Fruit fly (Drosophila melanogaster) whole organism, prepupa: ENCODE data around the gene CG14079.
A peak's percentile ranks its signal among the peaks of the same experiment; 100 is the strongest.

ENCODE experiments used
- Blimp-1 ChIP-seq: fragments of 200-800 bp; sonication (Bioruptor generic); optimal IDR thresholded peaks from 3 replicates; lab custom pipeline; 2017; ENCODE audit warnings: missing biosample characterization, missing genetic modification characterization, mild to moderate bottlenecking, moderate library complexity, missing genetic modification reagents
- CG11294 ChIP-seq: fragments of 200-800 bp; sonication (Bioruptor generic); IDR thresholded peaks from 2 replicates; pipeline ENCODE4 v1.3.6; 2022; ENCODE audit warnings: missing biosample characterization, missing genetic modification characterization
- CG11762 ChIP-seq: fragments of 200-800 bp; sonication (Bioruptor generic); optimal IDR thresholded peaks from 3 replicates; lab custom pipeline; 2016; ENCODE audit warnings: missing biosample characterization, missing genetic modification characterization; ENCODE audit not compliant: insufficient read depth
- CG15336 ChIP-seq: fragments of 200-800 bp; sonication (Bioruptor generic); IDR thresholded peaks from 2 replicates; pipeline ENCODE4 v1.3.6; 2022; ENCODE audit warnings: missing biosample characterization, missing genetic modification characterization
- CG1621 ChIP-seq: fragments of 200-800 bp; sonication (Bioruptor generic); optimal IDR thresholded peaks from 3 replicates; lab custom pipeline; 2018; ENCODE audit warnings: missing biosample characterization, mild to moderate bottlenecking, missing genetic modification characterization
- CG31627 ChIP-seq: fragments of 200-800 bp; sonication (Bioruptor generic); optimal IDR thresholded peaks from 3 replicates; lab custom pipeline; 2016; ENCODE audit warnings: missing biosample characterization, missing genetic modification characterization
- CG32006 ChIP-seq: fragments of 200-800 bp; sonication (Bioruptor generic); optimal IDR thresholded peaks from 3 replicates; lab custom pipeline; 2017; ENCODE audit warnings: missing biosample characterization, mild to moderate bottlenecking, missing genetic modification characterization
- CG3919 ChIP-seq: fragments of 200-800 bp; sonication (Bioruptor generic); optimal IDR thresholded peaks from 3 replicates; lab custom pipeline; 2016; ENCODE audit warnings: missing biosample characterization, missing genetic modification characterization
- CG6276 ChIP-seq: fragments of 200-800 bp; sonication (Bioruptor generic); optimal IDR thresholded peaks from 2 replicates; lab custom pipeline; 2017; ENCODE audit warnings: missing biosample characterization, mild to moderate bottlenecking, missing genetic modification characterization
- CG6792 ChIP-seq: fragments of 200-800 bp; sonication (Bioruptor generic); optimal IDR thresholded peaks from 3 replicates; lab custom pipeline; 2016; ENCODE audit warnings: missing biosample characterization, missing genetic modification characterization
- CG6854 ChIP-seq: fragments of 200-800 bp; sonication (Bioruptor generic); optimal IDR thresholded peaks from 2 replicates; lab custom pipeline; 2017; ENCODE audit warnings: missing biosample characterization, mild to moderate bottlenecking, missing genetic modification characterization
- CG8319 ChIP-seq: fragments of 200-800 bp; sonication (Bioruptor generic); optimal IDR thresholded peaks from 3 replicates; lab custom pipeline; 2016; ENCODE audit warnings: missing biosample characterization, missing genetic modification characterization
- CG8632 ChIP-seq: fragments of 200-800 bp; sonication (Bioruptor generic); optimal IDR thresholded peaks from 3 replicates; lab custom pipeline; 2016; ENCODE audit warnings: missing biosample characterization, missing genetic modification characterization
- CG9139 ChIP-seq: fragments of 200-800 bp; sonication (Bioruptor generic); optimal IDR thresholded peaks from 3 replicates; lab custom pipeline; 2017; ENCODE audit warnings: missing biosample characterization, mild to moderate bottlenecking, missing genetic modification characterization
- Eip75B ChIP-seq: fragments of 200-800 bp; sonication (Bioruptor generic); optimal IDR thresholded peaks from 3 replicates; lab custom pipeline; 2016; ENCODE audit warnings: missing biosample characterization, missing genetic modification characterization
- Eip78C ChIP-seq: fragments of 200-800 bp; sonication (Bioruptor generic); peaks from one replicate; lab custom pipeline; 2016; ENCODE audit warnings: missing biosample characterization, missing genetic modification characterization
- Eip93F ChIP-seq: fragments of 200-800 bp; sonication (Bioruptor generic); optimal IDR thresholded peaks from 2 replicates; lab custom pipeline; 2016; ENCODE audit warnings: missing biosample characterization, mild to moderate bottlenecking, missing genetic modification characterization
- Ets96B ChIP-seq: fragments of 200-800 bp; optimal IDR thresholded peaks from 2 replicates; lab custom pipeline; 2019; ENCODE audit warnings: missing biosample characterization, mild to moderate bottlenecking, missing genetic modification characterization, moderate library complexity
- Gug ChIP-seq: fragments of 200-800 bp; sonication (Bioruptor generic); IDR thresholded peaks from 2 replicates; pipeline ENCODE4 v1.3.6; 2022; ENCODE audit warnings: missing biosample characterization, missing genetic modification characterization
- Hr38 ChIP-seq: sonication (Bioruptor generic); optimal IDR thresholded peaks from 2 replicates; lab custom pipeline; 2016; ENCODE audit warnings: missing biosample characterization, missing genetic modification characterization
- Hr4 ChIP-seq: fragments of 200-800 bp; sonication (Bioruptor generic); optimal IDR thresholded peaks from 3 replicates; lab custom pipeline; 2016; ENCODE audit warnings: missing biosample characterization, missing genetic modification characterization
- Met ChIP-seq: fragments of 200-800 bp; sonication (Bioruptor generic); optimal IDR thresholded peaks from 3 replicates; lab custom pipeline; 2016; ENCODE audit warnings: missing biosample characterization, missing genetic modification characterization
- Smox ChIP-seq: fragments of 200-800 bp; sonication (Bioruptor generic); optimal IDR thresholded peaks from 3 replicates; lab custom pipeline; 2016; ENCODE audit warnings: missing biosample characterization, missing genetic modification characterization
- Sox102F ChIP-seq: fragments of 200-800 bp; sonication (Bioruptor generic); optimal IDR thresholded peaks from 2 replicates; lab custom pipeline; 2016; ENCODE audit warnings: missing biosample characterization, mild to moderate bottlenecking, missing genetic modification characterization
- Sox14 ChIP-seq: fragments of 200-800 bp; sonication (Bioruptor generic); optimal IDR thresholded peaks from 3 replicates; lab custom pipeline; 2016; ENCODE audit warnings: missing biosample characterization, missing genetic modification characterization
- dsx ChIP-seq: fragments of 200-800 bp; optimal IDR thresholded peaks from 3 replicates; lab custom pipeline; 2019; ENCODE audit warnings: missing biosample characterization, mild to moderate bottlenecking, missing genetic modification characterization, moderate library complexity; ENCODE audit not compliant: poor library complexity, severe bottlenecking
- eg ChIP-seq: fragments of 200-800 bp; sonication (Bioruptor generic); IDR thresholded peaks from 3 replicates; pipeline ENCODE4 v1.3.6; 2022; ENCODE audit warnings: missing biosample characterization, missing genetic modification characterization
- esn ChIP-seq: fragments of 200-800 bp; sonication (Bioruptor generic); optimal IDR thresholded peaks from 2 replicates; lab custom pipeline; 2016; ENCODE audit warnings: missing biosample characterization, mild to moderate bottlenecking, missing genetic modification characterization, moderate library complexity
- fd85E ChIP-seq: fragments of 200-800 bp; sonication (Bioruptor generic); optimal IDR thresholded peaks from 3 replicates; lab custom pipeline; 2016; ENCODE audit warnings: missing biosample characterization, missing genetic modification characterization
- fkh ChIP-seq: fragments of 200-800 bp; sonication (Bioruptor generic); optimal IDR thresholded peaks from 3 replicates; lab custom pipeline; 2017; ENCODE audit warnings: missing biosample characterization, mild to moderate bottlenecking, missing genetic modification characterization, moderate library complexity
- net ChIP-seq: fragments of 200-800 bp; sonication (Bioruptor generic); optimal IDR thresholded peaks from 3 replicates; lab custom pipeline; 2016; ENCODE audit warnings: missing biosample characterization, missing genetic modification characterization
- pdm3 ChIP-seq: fragments of 200-800 bp; sonication (Bioruptor generic); optimal IDR thresholded peaks from 3 replicates; lab custom pipeline; 2016; ENCODE audit warnings: missing biosample characterization, missing genetic modification characterization
- salr ChIP-seq, 2 experiments: fragments of 200-800 bp; sonication (Bioruptor generic); optimal IDR thresholded peaks; 3 replicates each; lab custom pipeline; 2016 to 2018; ENCODE audit warnings: missing biosample characterization in 2 of 2, missing genetic modification characterization in 2 of 2, mild to moderate bottlenecking in 1 of 2
- spab ChIP-seq: fragments of 200-800 bp; sonication (Bioruptor generic); optimal IDR thresholded peaks from 2 replicates; lab custom pipeline; 2017; ENCODE audit warnings: missing biosample characterization, mild to moderate bottlenecking, missing genetic modification characterization, missing genetic modification reagents
- svp ChIP-seq: fragments of 200-800 bp; sonication (Bioruptor generic); peaks from one replicate; lab custom pipeline; 2016; ENCODE audit warnings: missing biosample characterization, missing genetic modification characterization
- topi ChIP-seq: fragments of 200-800 bp; sonication (Bioruptor generic); optimal IDR thresholded peaks from 3 replicates; lab custom pipeline; 2016; ENCODE audit warnings: missing biosample characterization, missing genetic modification characterization
- vri ChIP-seq: fragments of 200-800 bp; sonication (Bioruptor generic); optimal IDR thresholded peaks from 3 replicates; lab custom pipeline; 2016; ENCODE audit warnings: missing biosample characterization, mild to moderate bottlenecking, missing genetic modification characterization

The CG14079 gene

DNA sequence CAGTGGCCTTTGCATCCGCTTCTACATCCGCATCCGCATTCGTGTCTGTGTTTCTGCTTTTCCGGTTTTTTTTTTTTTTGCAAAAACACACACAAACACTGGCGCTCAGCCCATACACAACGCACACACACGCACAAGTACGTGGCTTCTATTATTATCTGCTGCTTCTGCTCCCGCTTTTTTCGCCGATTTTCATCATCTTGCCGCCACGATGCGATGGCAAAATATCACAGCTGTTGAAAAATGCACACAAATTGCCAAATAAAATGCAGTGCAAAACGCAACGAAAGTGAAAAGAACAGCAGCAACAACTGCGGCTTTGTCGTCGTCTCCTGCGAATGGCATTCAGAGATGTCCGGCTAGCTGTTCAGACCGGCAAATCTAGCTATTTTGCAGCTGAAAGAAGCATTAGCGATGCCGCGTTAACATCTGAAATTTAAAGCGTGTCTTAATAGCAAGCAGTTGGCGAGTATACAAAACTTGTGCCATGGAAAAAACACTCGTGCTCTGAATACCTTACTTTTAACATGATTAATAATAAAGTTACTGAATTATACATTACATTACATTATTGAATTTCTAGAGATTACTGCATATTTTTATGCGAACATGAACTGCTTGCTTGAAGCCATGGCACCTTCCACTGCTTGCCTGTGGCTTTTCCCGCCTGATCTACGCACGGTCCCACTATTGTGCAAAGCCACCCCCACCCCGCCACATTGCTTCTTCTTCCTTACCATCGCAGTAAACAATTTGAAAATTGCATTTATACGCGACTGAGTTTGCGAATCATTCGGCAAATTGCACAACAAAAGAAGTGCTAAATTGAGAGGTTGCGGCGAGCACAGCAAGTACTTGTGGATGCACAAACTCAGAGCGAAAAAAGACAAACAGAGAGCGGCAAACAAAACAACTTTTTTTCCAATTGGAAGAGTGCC lies 35.1 kb upstream of the CG14079 start, which contains the start of the genes Ugt316A1 and Sfxn2 (continued):
- peak; percentile 57 for TF ChIP-seq net (GFP tag; lab: Kevin White, UChicago)
- TF ChIP-seq svp = no peak
- TF ChIP-seq Sox14 (GFP tag; lab: Kevin White, UChicago) = peak; percentile 59
- peak; percentile 32 for TF ChIP-seq Eip75B
- peak; percentile 72 for TF ChIP-seq Eip93F
- peak; percentile 25 for TF ChIP-seq dsx (GFP tag; lab: Kevin White, UChicago)
- TF ChIP-seq Hr38 (GFP tag; lab: Kevin White, UChicago) = no peak
- TF ChIP-seq Sox102F = peak; percentile 52
- TF ChIP-seq Hr4 (GFP tag; lab: Kevin White, UChicago) = peak; percentile 30
- peak; percentile 57 for TF ChIP-seq CG15336 (GFP tag; lab: Robert Waterston, UW)
- TF ChIP-seq CG31627 (GFP tag; lab: Kevin White, UChicago) = peak; percentile 33
- TF ChIP-seq pdm3 = peak; percentile 20
- TF ChIP-seq Blimp-1 (GFP tag; lab: Kevin White, UChicago) = peak; percentile 100
- peak; percentile 60 for TF ChIP-seq CG6276 (GFP tag; lab: Kevin White, UChicago)
- TF ChIP-seq fd85E (GFP tag; lab: Kevin White, UChicago) = no peak
- peak; percentile 3 for TF ChIP-seq CG8319 (GFP tag; lab: Kevin White, UChicago)
- TF ChIP-seq CG6792 = peak; percentile 47
- TF ChIP-seq eg (GFP tag; lab: Robert Waterston, UW) = peak; percentile 54; the same call in 2 of the 3 replicates
- TF ChIP-seq Ets96B (tag; lab: Kevin White, UChicago) = peak; percentile 27
- TF ChIP-seq Gug = no peak
- peak; percentile 44 for TF ChIP-seq esn
- TF ChIP-seq Smox (GFP tag; lab: Kevin White, UChicago) = peak; percentile 39
- TF ChIP-seq CG1621 (tag; lab: Kevin White, UChicago) = peak; percentile 16
- TF ChIP-seq CG3919 (GFP tag; lab: Kevin White, UChicago) = peak; percentile 52
- no peak for TF ChIP-seq CG32006 (GFP tag; lab: Kevin White, UChicago)
- peak; percentile 41 for TF ChIP-seq topi (GFP tag; lab: Kevin White, UChicago)
- no peak for TF ChIP-seq CG11294 (GFP tag; lab: Robert Waterston, UW)
- peak; percentile 6 to 33 for TF ChIP-seq salr (GFP tag; optimal IDR thresholded peaks at IDR 0.05; lab: Kevin White, UChicago)

DNA sequence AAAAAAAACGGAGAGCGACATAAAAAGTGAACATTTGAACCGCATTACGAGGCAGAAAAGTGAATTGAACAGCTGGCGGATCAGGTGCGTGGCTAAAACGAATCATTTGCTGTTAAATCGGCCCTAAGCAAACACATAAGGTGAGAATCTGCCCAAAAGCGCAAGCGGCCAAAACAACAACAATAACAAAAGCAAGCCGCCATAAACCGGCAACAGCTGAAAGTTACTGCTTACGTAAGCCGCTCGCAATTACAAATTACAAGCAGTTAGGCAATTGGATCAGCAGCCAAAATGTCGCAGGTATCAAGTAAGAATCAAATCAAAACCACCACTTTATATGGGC lies 34.4 kb upstream of the CG14079 start:
- TF ChIP-seq CG8632 (GFP tag; lab: Kevin White, UChicago) (no peak), CG9139 (GFP tag; lab: Kevin White, UChicago) (no peak), Hr38 (GFP tag; lab: Kevin White, UChicago) (no peak), net (GFP tag; lab: Kevin White, UChicago) (peak; percentile 47), pdm3 (no peak), Eip78C (peak; percentile 39), fkh (peak; percentile 91), CG3919 (GFP tag; lab: Kevin White, UChicago) (no peak), vri (GFP tag; lab: Kevin White, UChicago) (peak; percentile 69), svp (no peak), CG11762 (GFP tag; lab: Kevin White, UChicago) (no peak), Met (no peak), CG6854 (peak; percentile 60)

DNA sequence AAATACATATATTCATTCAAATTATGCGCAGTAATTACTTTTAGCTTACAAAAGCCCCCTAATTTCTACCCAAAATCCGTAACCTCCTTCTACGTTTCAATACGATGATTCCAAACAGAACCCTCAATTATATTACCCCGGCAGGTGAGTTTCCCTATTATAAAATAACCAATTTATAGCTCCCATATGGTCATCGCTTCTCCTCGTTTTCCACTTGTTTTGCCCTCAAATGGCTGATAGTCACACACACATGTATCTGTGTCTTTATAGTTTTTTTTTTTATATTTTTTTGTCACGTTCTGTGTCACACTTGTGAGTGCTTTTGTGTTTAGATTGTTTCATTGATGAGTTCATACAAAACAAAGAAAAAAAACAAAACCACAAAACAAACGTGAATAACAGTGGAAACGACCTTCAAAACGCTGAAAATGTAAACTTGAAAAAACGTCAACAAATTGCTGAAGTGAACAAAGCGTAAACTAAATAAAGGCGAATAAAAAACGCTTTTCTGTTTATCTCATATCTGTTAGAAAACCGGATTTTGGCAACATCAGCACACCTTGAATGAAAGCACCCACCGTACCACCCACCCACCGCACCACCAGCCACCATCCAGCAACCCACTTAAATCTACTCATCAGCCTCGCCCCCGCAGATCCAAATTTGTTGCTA lies 26.5 kb upstream of the CG14079 start:
- no peak for TF ChIP-seq CG8632 (GFP tag; lab: Kevin White, UChicago)
- no peak for TF ChIP-seq salr (GFP tag; optimal IDR thresholded peaks at IDR 0.05; lab: Kevin White, UChicago)
- TF ChIP-seq Hr4 (GFP tag; lab: Kevin White, UChicago) = no peak
- 0 out of 3 replicates have a peak, but pooled peaks have one; percentile 19 for TF ChIP-seq eg (GFP tag; lab: Robert Waterston, UW)
- peak; percentile 74 for TF ChIP-seq fkh
- TF ChIP-seq Eip78C = no peak
- TF ChIP-seq CG6276 (GFP tag; lab: Kevin White, UChicago) = no peak
- TF ChIP-seq spab = no peak
